Worm (Caenorhabditis elegans) whole organism, L4 larva: ENCODE measurements around the gene amt-3.

ENCODE experiments used
- F10B5.3 ChIP-seq: sonication (generic microtip); optimal IDR thresholded peaks from 2 replicates; lab custom pipeline; 2016; ENCODE audit warnings: mild to moderate bottlenecking, missing genetic modification characterization, missing compliant biosample characterization
- F44E2.7 ChIP-seq: fragments of 200-800 bp; sonication (Bioruptor generic); IDR thresholded peaks from 2 replicates; pipeline ENCODE4 v2.1.2; 2022; ENCODE audit warnings: missing genetic modification characterization, missing compliant biosample characterization
- F49E8.2 ChIP-seq: sonication (generic microtip); optimal IDR thresholded peaks from 2 replicates; lab custom pipeline; 2016; ENCODE audit warnings: missing compliant biosample characterization, mild to moderate bottlenecking, missing genetic modification characterization, borderline replicate concordance
- R02D3.7 ChIP-seq: fragments of 150-350 bp; sonication (generic microtip); optimal IDR thresholded peaks from 3 replicates; lab custom pipeline; 2014; ENCODE audit warnings: missing biosample characterization, missing genetic modification characterization
- ZK337.2 ChIP-seq: fragments of 200-800 bp; sonication (Bioruptor generic); IDR thresholded peaks from 2 replicates; pipeline ENCODE4 v1.3.6; 2022; ENCODE audit warnings: missing genetic modification reagents, missing genetic modification characterization, missing compliant biosample characterization
- ceh-82 ChIP-seq: sonication (generic microtip); optimal IDR thresholded peaks from 2 replicates; lab custom pipeline; 2017; ENCODE audit warnings: missing biosample characterization, missing genetic modification characterization
- ctbp-1 ChIP-seq: fragments of 200-800 bp; sonication (Bioruptor generic); IDR thresholded peaks from 2 replicates; pipeline ENCODE4 v1.3.6; 2022; ENCODE audit warnings: missing genetic modification reagents, missing genetic modification characterization, missing compliant biosample characterization
- daf-16 ChIP-seq, 3 experiments: sonication (generic microtip); optimal IDR thresholded peaks; 2 replicates each; lab custom pipeline; 2016 to 2017; ENCODE audit warnings: missing genetic modification characterization in 3 of 3, missing genetic modification reagents in 3 of 3, mild to moderate bottlenecking in 2 of 3, missing compliant biosample characterization in 2 of 3, missing biosample characterization in 1 of 3, moderate library complexity in 1 of 3
- daf-19 ChIP-seq: fragments of 200-800 bp; sonication (Bioruptor generic); conservative IDR thresholded peaks from 2 replicates; pipeline ENCODE4 v1.3.6; 2022; ENCODE audit warnings: missing genetic modification characterization, missing compliant biosample characterization
- dve-1 ChIP-seq: sonication (generic microtip); optimal IDR thresholded peaks from 2 replicates; lab custom pipeline; 2017; ENCODE audit warnings: antibody characterized with exemption, mild to moderate bottlenecking, missing genetic modification characterization, missing compliant biosample characterization; ENCODE audit not compliant: insufficient read depth
- egl-27 ChIP-seq: sonication (generic microtip); optimal IDR thresholded peaks from 3 replicates; lab custom pipeline; 2017; ENCODE audit warnings: missing biosample characterization, missing genetic modification reagents, missing genetic modification characterization
- gei-8 ChIP-seq: fragments of 200-800 bp; sonication (Bioruptor generic); optimal IDR thresholded peaks from 2 replicates; lab custom pipeline; 2018; ENCODE audit warnings: mild to moderate bottlenecking, missing genetic modification characterization, missing compliant biosample characterization
- hif-1 ChIP-seq, 2 experiments: sonication (generic microtip); optimal IDR thresholded peaks; 2 replicates each; lab custom pipeline; 2016 to 2017; ENCODE audit warnings: missing compliant biosample characterization in 2 of 2, missing genetic modification characterization in 2 of 2, missing genetic modification reagents in 2 of 2, missing genotype in 2 of 2, mild to moderate bottlenecking in 1 of 2
- hmg-1.1 ChIP-seq: fragments of 200-800 bp; sonication (Bioruptor generic); IDR thresholded peaks from 2 replicates; pipeline ENCODE4 v1.3.6; 2022; ENCODE audit warnings: missing genetic modification reagents, missing genetic modification characterization, missing compliant biosample characterization
- lin-1 ChIP-seq: fragments of 200-800 bp; sonication (Bioruptor generic); IDR thresholded peaks from 2 replicates; pipeline ENCODE4 v1.3.6; 2022; ENCODE audit warnings: missing genetic modification reagents, missing genetic modification characterization, missing compliant biosample characterization
- lin-15B ChIP-seq: fragments of 150-350 bp; sonication (generic microtip); optimal IDR thresholded peaks from 3 replicates; lab custom pipeline; 2014; ENCODE audit warnings: missing biosample characterization, missing genetic modification characterization
- lin-38 ChIP-seq: fragments of 200-800 bp; sonication (Bioruptor generic); IDR thresholded peaks from 2 replicates; pipeline ENCODE4 v1.3.6; 2022; ENCODE audit warnings: missing genetic modification reagents, missing genetic modification characterization, missing compliant biosample characterization
- mes-2 ChIP-seq: sonication (generic microtip); optimal IDR thresholded peaks from 2 replicates; lab custom pipeline; 2016; ENCODE audit warnings: missing genotype, mild to moderate bottlenecking, missing genetic modification characterization, missing compliant biosample characterization; ENCODE audit not compliant: poor library complexity, severe bottlenecking
- mxl-2 ChIP-seq: fragments of 200-800 bp; sonication (Bioruptor generic); conservative IDR thresholded peaks from 2 replicates; pipeline ENCODE4 v1.3.6; 2022; ENCODE audit warnings: missing genetic modification reagents, missing genetic modification characterization, missing compliant biosample characterization
- nhr-6 ChIP-seq: fragments of 150-350 bp; optimal IDR thresholded peaks from 2 replicates; lab custom pipeline; 2014; ENCODE audit warnings: missing biosample characterization, missing genetic modification characterization
- nhr-76 ChIP-seq: fragments of 150-350 bp; optimal IDR thresholded peaks from 2 replicates; lab custom pipeline; 2014; ENCODE audit warnings: missing biosample characterization, missing genetic modification characterization
- nhr-77 ChIP-seq: fragments of 150-350 bp; optimal IDR thresholded peaks from 2 replicates; lab custom pipeline; 2014; ENCODE audit warnings: missing biosample characterization, missing genetic modification characterization
- php-3 ChIP-seq: fragments of 200-800 bp; sonication (Bioruptor generic); IDR thresholded peaks from 2 replicates; pipeline ENCODE4 v1.3.6; 2022; ENCODE audit warnings: missing genetic modification reagents, missing genetic modification characterization, missing compliant biosample characterization
- rbr-2 ChIP-seq: sonication (generic microtip); optimal IDR thresholded peaks from 2 replicates; lab custom pipeline; 2016; ENCODE audit warnings: missing genotype, missing genetic modification characterization, missing compliant biosample characterization
- saeg-2 ChIP-seq: fragments of 200-800 bp; sonication (Bioruptor generic); IDR thresholded peaks from 2 replicates; pipeline ENCODE4 v1.3.6; 2022; ENCODE audit warnings: missing genetic modification reagents, missing genetic modification characterization, missing compliant biosample characterization
- set-16 ChIP-seq: fragments of 200-800 bp; sonication (Bioruptor generic); IDR thresholded peaks from 2 replicates; pipeline ENCODE4 v1.3.6; 2022; ENCODE audit warnings: missing genetic modification reagents, missing genetic modification characterization, missing compliant biosample characterization
- skn-1 ChIP-seq: fragments of 150-350 bp; optimal IDR thresholded peaks from 2 replicates; lab custom pipeline; 2014; ENCODE audit warnings: missing biosample characterization, missing genetic modification characterization
- spr-3 ChIP-seq: fragments of 200-800 bp; sonication (Bioruptor generic); optimal IDR thresholded peaks from 2 replicates; lab custom pipeline; 2018; ENCODE audit warnings: mild to moderate bottlenecking, missing genetic modification characterization, missing compliant biosample characterization
- tra-1 ChIP-seq: fragments of 200-800 bp; sonication (Bioruptor generic); IDR thresholded peaks from 2 replicates; pipeline ENCODE4 v1.3.6; 2022; ENCODE audit warnings: missing genetic modification reagents, missing genetic modification characterization, missing compliant biosample characterization
- unc-62 ChIP-seq, 3 experiments: fragments of 150-350 bp in 1 of 3; sonication (generic microtip); optimal IDR thresholded peaks in 2 of 3; peaks in 1 of 3; 1 replicate in 1 of 3; 2 replicates in 2 of 3; lab custom pipeline; 2014 to 2017; ENCODE audit warnings: missing biosample characterization in 3 of 3, missing genetic modification characterization in 3 of 3, missing genetic modification reagents in 3 of 3, missing genotype in 1 of 3
- vab-7 ChIP-seq: fragments of 200-800 bp; sonication (Bioruptor generic); IDR thresholded peaks from 2 replicates; pipeline ENCODE4 v1.3.6; 2022; ENCODE audit warnings: missing genetic modification reagents, missing genetic modification characterization, missing compliant biosample characterization
- ztf-11 ChIP-seq: fragments of 150-350 bp; optimal IDR thresholded peaks from 2 replicates; lab custom pipeline; 2014; ENCODE audit warnings: missing biosample characterization, missing genetic modification characterization

Gene amt-3

DNA sequence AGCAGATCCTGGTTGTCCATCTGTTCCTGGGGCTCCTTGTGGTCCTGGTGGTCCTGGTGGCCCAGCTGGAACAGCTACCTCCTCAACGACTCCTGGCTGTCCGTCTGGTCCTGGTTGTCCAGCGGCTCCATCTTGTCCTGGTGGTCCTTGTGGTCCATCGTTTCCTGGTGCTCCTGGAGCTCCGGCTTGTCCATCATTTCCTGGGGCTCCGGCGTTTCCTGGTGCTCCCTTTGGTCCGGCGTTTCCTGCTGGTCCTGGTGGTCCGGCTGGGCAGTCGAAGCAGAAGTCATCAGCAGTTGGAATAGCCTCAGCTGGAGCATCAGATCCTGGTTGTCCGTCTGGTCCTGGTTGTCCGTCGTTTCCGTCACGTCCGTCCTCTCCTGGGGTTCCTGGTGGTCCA is 10.5 kb downstream of the amt-3 start (continued):
- TF ChIP-seq lin-15B (no peak), ZK337.2 (no peak), php-3 (GFP tag; lab: Robert Waterston, UW) (no peak), skn-1 (no peak), tra-1 (GFP tag; lab: Robert Waterston, UW) (no peak), hif-1 (tag; optimal IDR thresholded peaks at IDR 0.05; lab: Kevin White, UChicago) (no peak), F49E8.2 (tag; lab: Kevin White, UChicago) (no peak), daf-19 (GFP tag; lab: Robert Waterston, UW) (no peak), rbr-2 (tag; lab: Kevin White, UChicago) (no peak), mes-2 (no peak)

DNA sequence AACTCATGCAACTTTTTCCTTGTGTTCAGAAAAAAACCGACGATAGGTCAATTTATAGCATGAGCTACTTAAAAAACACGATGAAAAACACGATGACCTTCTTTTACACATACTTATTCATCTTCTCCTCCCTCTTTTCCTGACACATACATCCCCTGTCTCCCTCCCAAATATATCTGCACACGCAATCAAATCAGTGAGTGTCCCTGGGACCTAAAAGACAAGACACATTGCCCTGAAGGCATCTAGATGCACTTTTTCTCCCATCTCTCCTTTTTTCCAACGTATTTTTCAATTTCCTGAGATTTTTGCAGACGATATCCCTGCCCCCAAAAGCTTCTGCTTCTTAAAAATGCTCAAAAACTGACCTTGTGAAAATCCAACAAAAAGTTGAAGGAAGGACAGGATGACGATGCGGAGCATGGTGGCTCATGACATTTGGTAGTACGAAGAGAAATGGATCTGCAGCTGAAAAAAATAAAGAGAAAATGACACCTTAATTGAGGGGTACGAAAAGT is 14.7 kb downstream of the amt-3 start, which contains the start of gene C26D10.6:
Gene C26D10.6 (minus strand): TSS at position 468 of the 518 bp plus-strand sequence.
- no peak for TF ChIP-seq set-16 (GFP tag; lab: Robert Waterston, UW)
- TF ChIP-seq mxl-2 = no peak
- TF ChIP-seq egl-27 (tag; lab: Kevin White, UChicago) = no peak

DNA sequence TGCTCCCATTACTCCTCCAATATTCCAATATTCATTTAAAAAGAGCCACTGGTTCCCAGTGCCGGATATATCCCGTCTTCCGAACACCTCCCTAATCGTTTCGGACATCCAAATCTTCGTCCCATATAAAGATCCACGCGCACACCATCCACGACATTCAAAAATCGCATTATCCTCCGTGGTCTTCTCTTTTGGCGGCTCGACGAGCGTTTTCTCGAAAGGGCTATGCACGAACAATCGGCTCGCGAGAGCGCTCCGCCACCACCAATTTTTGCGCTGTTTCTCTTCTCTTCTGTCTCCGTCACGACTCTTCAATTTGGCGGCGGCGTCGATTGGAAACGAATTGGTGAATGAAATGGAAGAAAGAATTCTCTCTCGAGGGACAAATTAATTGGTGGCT is 15.7 kb downstream of the amt-3 start:
- no peak for TF ChIP-seq spr-3 (GFP tag; lab: Kevin White, UChicago)
- TF ChIP-seq F10B5.3 (tag; lab: Kevin White, UChicago) = no peak
- no peak for TF ChIP-seq F44E2.7 (GFP tag; lab: Robert Waterston, UW)
- 0 out of 2 replicates have a peak, but pooled peaks have one; percentile 26 for TF ChIP-seq hmg-1.1
- TF ChIP-seq set-16 (GFP tag; lab: Robert Waterston, UW) = no peak
- TF ChIP-seq ctbp-1 (GFP tag; lab: Robert Waterston, UW) = peak; percentile 53; the same call in 1 of the 2 replicates
- TF ChIP-seq nhr-6 (tag; lab: Kevin White, UChicago) = no peak
- TF ChIP-seq saeg-2 (GFP tag; lab: Robert Waterston, UW) = no peak

DNA sequence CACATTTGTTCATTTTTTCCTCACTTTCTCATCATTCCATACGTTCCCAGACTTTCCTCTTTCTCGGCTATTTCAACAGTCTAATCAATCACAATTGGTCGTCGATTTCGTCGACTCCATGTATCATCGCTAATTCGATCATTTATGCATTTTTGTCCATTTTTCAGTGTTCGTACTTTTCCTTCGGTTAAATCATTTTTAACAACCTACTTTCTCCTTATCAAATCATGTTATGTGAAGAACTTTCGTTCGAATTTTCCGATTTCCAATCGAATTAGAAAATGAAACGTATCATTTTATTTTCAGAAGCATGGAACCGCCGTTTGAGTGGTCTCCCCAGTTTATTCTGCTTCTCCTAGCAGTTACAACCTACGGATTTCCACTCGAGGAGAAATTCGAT is 22.6 kb downstream of the amt-3 start, which contains the start of gene eff-1:
Gene eff-1 (plus strand): TSS at position 301 of the 400 bp plus-strand sequence.
- TF ChIP-seq nhr-77 (tag; lab: Kevin White, UChicago) (no peak), ceh-82 (tag; lab: Kevin White, UChicago) (no peak), lin-38 (GFP tag; lab: Robert Waterston, UW) (no peak), nhr-76 (no peak), spr-3 (GFP tag; lab: Kevin White, UChicago) (no peak), tra-1 (GFP tag; lab: Robert Waterston, UW) (no peak), R02D3.7 (tag; lab: Kevin White, UChicago) (no peak), dve-1 (no peak), ztf-11 (tag; lab: Kevin White, UChicago) (no peak), vab-7 (GFP tag; lab: Robert Waterston, UW) (no peak), gei-8 (GFP tag; lab: Kevin White, UChicago) (no peak), ctbp-1 (GFP tag; lab: Robert Waterston, UW) (no peak)

DNA sequence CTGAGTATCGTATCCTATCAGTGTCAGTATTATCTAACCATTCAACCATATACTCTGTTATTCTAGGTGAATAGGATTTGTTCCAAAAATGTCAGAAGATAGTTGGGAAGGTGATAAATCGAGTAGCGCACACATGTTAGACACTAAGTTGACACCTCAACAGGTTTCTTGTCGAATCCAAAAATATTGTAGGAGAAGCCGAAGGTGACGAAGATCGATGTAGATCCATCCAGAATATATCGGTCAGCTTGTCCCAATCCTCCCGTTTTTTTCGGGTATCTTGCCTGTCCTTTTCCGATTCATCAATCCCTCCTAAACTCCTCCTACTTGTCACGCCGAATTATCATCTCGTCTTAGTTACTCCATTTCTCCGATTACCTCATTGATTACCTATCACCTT is 23.3 kb downstream of the amt-3 start:
- TF ChIP-seq daf-16 (GFP tag; optimal IDR thresholded peaks at IDR 0.05; lab: Kevin White, UChicago) = no peak
- no peak for TF ChIP-seq daf-16 (tag; optimal IDR thresholded peaks at IDR 0.05; lab: Kevin White, UChicago)
- TF ChIP-seq unc-62 (GFP tag; optimal IDR thresholded peaks at IDR 0.05 in 1 of 2; lab: Kevin White, UChicago) = peak in 1 of 2 experiments; percentile 96
- no peak for TF ChIP-seq unc-62 (tag; optimal IDR thresholded peaks at IDR 0.05; lab: Kevin White, UChicago)
- TF ChIP-seq lin-1 = no peak
